Worm (Caenorhabditis elegans): Measurements from ENCODE around the gene F26H11.4.

The F26H11.4 gene

ce11 chrII:14383644-14384043 lies 24.8 kb upstream of the F26H11.4 start, which contains the start of gene mes-2 (continued):
- TF ChIP-seq lin-13 (GFP tag; optimal IDR thresholded peaks at IDR 0.05) (peak; percentile 79), ztf-11 (tag; optimal IDR thresholded peaks at IDR 0.05) (no peak), mdl-1 (tag; optimal IDR thresholded peaks at IDR 0.05) (no peak), C34F6.9 (tag; optimal IDR thresholded peaks at IDR 0.05) (peak; percentile 86), blmp-1 (tag; optimal IDR thresholded peaks at IDR 0.05; ENCODE audit: insufficient read depth) (no peak), sma-9 (GFP tag; optimal IDR thresholded peaks at IDR 0.05) (no peak), sma-9 (tag; optimal IDR thresholded peaks at IDR 0.05) (no peak), ztf-1 (GFP tag; conservative IDR thresholded peaks at IDR 0.05) (no peak), R02D3.7 (tag; optimal IDR thresholded peaks at IDR 0.05) (peak; percentile 38), ama-1 (optimal IDR thresholded peaks at IDR 0.05) (no peak), elt-3 (tag; optimal IDR thresholded peaks at IDR 0.05) (no peak), egl-27 (tag; optimal IDR thresholded peaks at IDR 0.05) (no peak), nhr-6 (tag; optimal IDR thresholded peaks at IDR 0.05) (peak; percentile 55), unc-39 (tag; optimal IDR thresholded peaks at IDR 0.05) (no peak), elt-1 (tag; optimal IDR thresholded peaks at IDR 0.05) (no peak), nhr-11 (tag; optimal IDR thresholded peaks at IDR 0.05) (no peak), ceh-82 (tag; optimal IDR thresholded peaks at IDR 0.05) (peak; percentile 27), ZK546.5 (tag; optimal IDR thresholded peaks at IDR 0.05) (peak; percentile 25)

- no peak for TF ChIP-seq aly-2 (tag; optimal IDR thresholded peaks at IDR 0.05)
- TF ChIP-seq nhr-237 (tag; optimal IDR thresholded peaks at IDR 0.05), result no peak
- no peak for TF ChIP-seq mdl-1 (tag; optimal IDR thresholded peaks at IDR 0.05)
- no peak for TF ChIP-seq R02D3.7 (tag; optimal IDR thresholded peaks at IDR 0.05)
- TF ChIP-seq ama-1 (optimal IDR thresholded peaks at IDR 0.05), result no peak
- TF ChIP-seq nhr-11 (tag; optimal IDR thresholded peaks at IDR 0.05), result no peak
- TF ChIP-seq nhr-10 (tag; optimal IDR thresholded peaks at IDR 0.05), result no peak
- TF ChIP-seq unc-62 (GFP tag; optimal IDR thresholded peaks at IDR 0.05), result no peak
- no peak for TF ChIP-seq sem-4 (tag; optimal IDR thresholded peaks at IDR 0.05)
- TF ChIP-seq ztf-4 (tag; optimal IDR thresholded peaks at IDR 0.05), result no peak
- no peak for TF ChIP-seq skn-1 (tag; optimal IDR thresholded peaks at IDR 0.05)
- no peak for TF ChIP-seq lin-39 (tag; optimal IDR thresholded peaks at IDR 0.05)
- TF ChIP-seq fos-1 (tag; optimal IDR thresholded peaks at IDR 0.05), result no peak
- TF ChIP-seq lin-11 (tag; optimal IDR thresholded peaks at IDR 0.05), result no peak
- no peak for TF ChIP-seq elt-3 (tag; optimal IDR thresholded peaks at IDR 0.05)
- TF ChIP-seq gmeb-1 (tag; optimal IDR thresholded peaks at IDR 0.05), result no peak
- no peak for TF ChIP-seq crh-2 (tag; optimal IDR thresholded peaks at IDR 0.05)
- TF ChIP-seq ztf-1 (GFP tag; conservative IDR thresholded peaks at IDR 0.05), result no peak
- TF ChIP-seq mab-5 (tag; optimal IDR thresholded peaks at IDR 0.05), result no peak
These were observed 20.2 kb upstream of the F26H11.4 start, which contains the start of gene F26H11.8 for ce11 chrII:14388213-14388612. Gene F26H11.8 (plus strand): TSS chrII:14388513.

- peak; percentile 12 for TF ChIP-seq nhr-25 (tag; optimal IDR thresholded peaks at IDR 0.05)
- TF ChIP-seq C34F6.9 (tag; optimal IDR thresholded peaks at IDR 0.05), result peak; percentile 78
- no peak for TF ChIP-seq unc-39 (tag; optimal IDR thresholded peaks at IDR 0.05)
- TF ChIP-seq lsy-2 (tag; optimal IDR thresholded peaks at IDR 0.05), result peak; percentile 17 to 80
- TF ChIP-seq skn-1 (tag; optimal IDR thresholded peaks at IDR 0.05), result no peak
- TF ChIP-seq gmeb-1 (tag; optimal IDR thresholded peaks at IDR 0.05), result peak; percentile 83
- TF ChIP-seq crh-2 (tag; optimal IDR thresholded peaks at IDR 0.05), result peak; percentile 35
- no peak for TF ChIP-seq aly-2 (tag; optimal IDR thresholded peaks at IDR 0.05)
- no peak for TF ChIP-seq ztf-11 (tag; optimal IDR thresholded peaks at IDR 0.05)
- peak; percentile 35 for TF ChIP-seq lin-11 (tag; optimal IDR thresholded peaks at IDR 0.05)
- peak; percentile 47 for TF ChIP-seq lin-13 (GFP tag; optimal IDR thresholded peaks at IDR 0.05)
- no peak for TF ChIP-seq egl-27 (tag; optimal IDR thresholded peaks at IDR 0.05)
- TF ChIP-seq F13H6.1 (tag; optimal IDR thresholded peaks at IDR 0.05), result peak; percentile 7
- TF ChIP-seq nhr-129 (tag; optimal IDR thresholded peaks at IDR 0.05), result peak; percentile 47
- TF ChIP-seq snpc-4 (tag; optimal IDR thresholded peaks at IDR 0.05), result no peak
- TF ChIP-seq nhr-11 (tag; optimal IDR thresholded peaks at IDR 0.05), result no peak
- no peak for TF ChIP-seq unc-62 (GFP tag; optimal IDR thresholded peaks at IDR 0.05)
- peak; percentile 86 for TF ChIP-seq unc-55 (GFP tag; optimal IDR thresholded peaks at IDR 0.05)
- no peak for TF ChIP-seq mdl-1 (tag; optimal IDR thresholded peaks at IDR 0.05)
- TF ChIP-seq elt-3 (tag; optimal IDR thresholded peaks at IDR 0.05), result no peak
- no peak for TF ChIP-seq nhr-21 (tag; optimal IDR thresholded peaks at IDR 0.05)
These were observed 18.2 kb upstream of the F26H11.4 start, which contains the start of the genes kbp-3 and nurf-1 for ce11 chrII:14390036-14390763. Gene kbp-3 (minus strand): TSS chrII:14390078. Gene nurf-1 (plus strand): TSS chrII:14390713.
